Worm (Caenorhabditis elegans) whole organism, L1 larva: ENCODE results near the gene F32D8.12.

Source experiments
- fkh-10 ChIP-seq: sonication (generic microtip); optimal IDR thresholded peaks from 2 replicates; lab custom pipeline; 2017; ENCODE audit warnings: missing biosample characterization, missing genetic modification reagents, missing genetic modification characterization
- isw-1 ChIP-seq: fragments of 200-800 bp; sonication (Bioruptor generic); IDR thresholded peaks from 2 replicates; pipeline ENCODE4 v1.3.6; 2022; ENCODE audit warnings: missing genetic modification characterization, missing compliant biosample characterization
- jun-1 ChIP-seq: fragments of 150-350 bp; optimal IDR thresholded peaks from 2 replicates; lab custom pipeline; 2014; ENCODE audit warnings: missing biosample characterization, missing genetic modification reagents, missing genetic modification characterization
- lsy-2 ChIP-seq, 2 experiments: fragments of 150-350 bp; optimal IDR thresholded peaks; 2 replicates each; lab custom pipeline; 2014; ENCODE audit warnings: missing biosample characterization in 2 of 2, missing genetic modification characterization in 2 of 2
- zip-4 ChIP-seq: fragments of 200-800 bp; sonication (Bioruptor generic); optimal IDR thresholded peaks from 2 replicates; lab custom pipeline; 2018; ENCODE audit warnings: mild to moderate bottlenecking, missing genetic modification characterization, moderate library complexity, missing compliant biosample characterization

DNA sequence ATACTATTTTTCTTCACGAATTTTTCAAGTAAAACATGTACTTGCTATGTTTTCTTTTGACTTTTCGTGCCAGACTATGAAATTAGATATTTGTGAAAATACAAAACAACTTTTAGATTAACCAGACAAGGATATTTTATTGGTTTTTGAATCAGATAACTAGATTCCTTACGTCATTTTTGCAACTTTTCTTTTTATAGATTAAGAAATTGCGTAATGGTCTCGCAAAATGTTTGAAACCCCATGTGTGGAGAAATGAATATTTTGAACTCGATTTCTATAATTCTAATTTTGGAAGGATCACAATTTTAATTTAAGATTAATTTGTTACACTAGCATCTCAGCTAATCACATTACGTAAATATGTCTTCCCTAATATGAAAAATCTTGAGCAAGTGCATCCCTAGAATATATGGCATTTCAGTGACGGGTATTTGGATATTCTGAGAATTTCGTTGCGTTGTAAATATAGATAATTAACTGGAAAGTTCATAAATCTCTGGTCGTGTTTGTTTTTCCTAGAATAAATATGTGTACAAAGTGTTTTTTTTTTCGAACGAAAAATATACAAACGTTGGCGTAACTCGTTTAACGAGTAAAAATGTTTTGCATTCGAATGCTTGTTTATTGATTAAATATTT, 28.2 kb downstream of the F32D8.12 start:
- TF ChIP-seq fkh-10 (GFP tag; lab: Kevin White, UChicago) (no peak), jun-1 (tag; lab: Kevin White, UChicago) (no peak), zip-4 (GFP tag; lab: Kevin White, UChicago) (no peak), lsy-2 (tag; optimal IDR thresholded peaks at IDR 0.05; lab: Kevin White, UChicago) (no peak), isw-1 (no peak)
